Worm (Caenorhabditis elegans): Measurements from ENCODE around the gene T05A8.8.

ce11 chrII:2785787-2786186 is 49.3 kb downstream of the T05A8.8 start:
- TF ChIP-seq tab-1 (GFP tag; IDR thresholded peaks at IDR 0.05) = no peak
- TF ChIP-seq cog-1 (tag; optimal IDR thresholded peaks at IDR 0.05) = no peak
- TF ChIP-seq klf-2 (GFP tag; conservative IDR thresholded peaks at IDR 0.05) = no peak
- TF ChIP-seq ztf-23 (GFP tag; IDR thresholded peaks at IDR 0.05) = no peak
- no peak for TF ChIP-seq flt-1 (GFP tag; IDR thresholded peaks at IDR 0.05)
- no peak for TF ChIP-seq ztf-29 (GFP tag; IDR thresholded peaks at IDR 0.05)
